Worm (Caenorhabditis elegans) whole organism, L4/young adult: ENCODE data around the gene clpr-2.

Experiments
- dao-5 ChIP-seq: sonication (generic microtip); optimal IDR thresholded peaks from 2 replicates; lab custom pipeline; 2016; ENCODE audit warnings: missing genotype, missing genetic modification characterization, moderate library complexity, missing compliant biosample characterization
- him-1 ChIP-seq: sonication (generic microtip); optimal IDR thresholded peaks from 2 replicates; lab custom pipeline; 2016; ENCODE audit warnings: missing genotype, missing genetic modification reagents, missing genetic modification characterization, missing compliant biosample characterization

- TF ChIP-seq dao-5 (tag; lab: Kevin White, UChicago) = no peak
- no peak for TF ChIP-seq him-1 (tag; lab: Kevin White, UChicago)
Measured at ce11 chrII:1256742-1257141, 2.0 kb upstream of the clpr-2 start.
